Worm (Caenorhabditis elegans) whole organism, mixed stage, embryonic: ENCODE data around the gene nuo-4.
"Not testable (repeated sequence)": the region's sequence is repeated elsewhere in the genome, so short reads cannot be mapped to it uniquely, and the experiment has no call there.

Source experiments
- M03D4.4 ChIP-seq: sonication (generic microtip); optimal IDR thresholded peaks from 2 replicates; lab custom pipeline; 2017; ENCODE audit warnings: mild to moderate bottlenecking, missing genetic modification characterization, missing compliant biosample characterization
- bed-3 ChIP-seq: fragments of 200-800 bp; sonication (Bioruptor generic); optimal IDR thresholded peaks from 3 replicates; lab custom pipeline; 2018; ENCODE audit warnings: mild to moderate bottlenecking, missing genetic modification characterization, moderate library complexity, missing compliant biosample characterization
- blmp-1 ChIP-seq: fragments of 150-350 bp; optimal IDR thresholded peaks from 2 replicates; lab custom pipeline; 2014; ENCODE audit warnings: missing biosample characterization, missing genetic modification characterization
- ceh-39 ChIP-seq: fragments of 150-350 bp; optimal IDR thresholded peaks from 2 replicates; lab custom pipeline; 2014; ENCODE audit warnings: missing biosample characterization, missing genetic modification characterization
- ceh-43 ChIP-seq: fragments of 200-800 bp; sonication (Bioruptor generic); optimal IDR thresholded peaks from 2 replicates; lab custom pipeline; 2018; ENCODE audit warnings: mild to moderate bottlenecking, missing genetic modification characterization, moderate library complexity, missing compliant biosample characterization
- ces-1 ChIP-seq: fragments of 150-350 bp; optimal IDR thresholded peaks from 2 replicates; lab custom pipeline; 2014; ENCODE audit warnings: missing biosample characterization, missing genetic modification reagents, missing genetic modification characterization
- cnd-1 ChIP-seq: fragments of 200-800 bp; sonication (Bioruptor generic); optimal IDR thresholded peaks from 2 replicates; lab custom pipeline; 2018; ENCODE audit warnings: mild to moderate bottlenecking, missing genetic modification characterization, missing compliant biosample characterization
- drap-1 ChIP-seq: fragments of 200-800 bp; sonication (Bioruptor generic); optimal IDR thresholded peaks from 3 replicates; lab custom pipeline; 2018; ENCODE audit warnings: mild to moderate bottlenecking, missing genetic modification characterization, missing compliant biosample characterization
- elt-1 ChIP-seq: sonication (generic microtip); optimal IDR thresholded peaks from 2 replicates; lab custom pipeline; 2017; ENCODE audit warnings: missing genetic modification characterization, mild to moderate bottlenecking, missing compliant biosample characterization, antibody characterized with exemption, moderate library complexity, borderline replicate concordance; ENCODE audit not compliant: insufficient read depth
- elt-3 ChIP-seq: fragments of 150-350 bp; optimal IDR thresholded peaks from 2 replicates; lab custom pipeline; 2014; ENCODE audit warnings: missing biosample characterization, missing genetic modification characterization
- flh-1 ChIP-seq: fragments of 200-800 bp; sonication (Bioruptor generic); optimal IDR thresholded peaks from 2 replicates; lab custom pipeline; 2018; ENCODE audit warnings: mild to moderate bottlenecking, missing genetic modification characterization, moderate library complexity, missing compliant biosample characterization
- ham-2 ChIP-seq: fragments of 200-800 bp; sonication (Bioruptor generic); optimal IDR thresholded peaks from 2 replicates; lab custom pipeline; 2018; ENCODE audit warnings: mild to moderate bottlenecking, missing genetic modification characterization, missing compliant biosample characterization
- lin-13 ChIP-seq: fragments of 150-350 bp; optimal IDR thresholded peaks from 2 replicates; lab custom pipeline; 2014; ENCODE audit warnings: missing biosample characterization, missing genetic modification characterization
- lin-32 ChIP-seq: fragments of 200-800 bp; sonication (Bioruptor generic); optimal IDR thresholded peaks from 2 replicates; lab custom pipeline; 2018; ENCODE audit warnings: mild to moderate bottlenecking, missing genetic modification characterization, missing compliant biosample characterization
- lsy-2 ChIP-seq: fragments of 150-350 bp; optimal IDR thresholded peaks from 2 replicates; lab custom pipeline; 2014; ENCODE audit warnings: missing biosample characterization, missing genetic modification characterization
- mep-1 ChIP-seq: fragments of 150-350 bp; optimal IDR thresholded peaks from 2 replicates; lab custom pipeline; 2017; ENCODE audit warnings: missing biosample characterization, missing genetic modification reagents, missing genetic modification characterization, inconsistent platforms
- mls-2 ChIP-seq: sonication (generic microtip); optimal IDR thresholded peaks from 2 replicates; lab custom pipeline; 2016; ENCODE audit warnings: mild to moderate bottlenecking, missing genetic modification characterization, moderate library complexity, missing compliant biosample characterization
- nhr-12 ChIP-seq: fragments of 150-350 bp; optimal IDR thresholded peaks from 2 replicates; lab custom pipeline; 2014; ENCODE audit warnings: missing biosample characterization, missing genetic modification characterization
- nhr-2 ChIP-seq: fragments of 150-350 bp; optimal IDR thresholded peaks from 2 replicates; lab custom pipeline; 2014; ENCODE audit warnings: missing biosample characterization, missing genetic modification characterization
- nhr-237 ChIP-seq: fragments of 150-350 bp; optimal IDR thresholded peaks from 2 replicates; lab custom pipeline; 2014; ENCODE audit warnings: missing biosample characterization, missing genetic modification characterization
- nhr-28 ChIP-seq: fragments of 150-350 bp; optimal IDR thresholded peaks from 2 replicates; lab custom pipeline; 2014; ENCODE audit warnings: missing biosample characterization, missing genetic modification characterization
- nhr-76 ChIP-seq: sonication (generic microtip); optimal IDR thresholded peaks from 2 replicates; lab custom pipeline; 2017; ENCODE audit warnings: missing biosample characterization, missing genetic modification characterization
- pha-4 ChIP-seq: fragments of 150-350 bp; optimal IDR thresholded peaks from 2 replicates; lab custom pipeline; 2018; ENCODE audit warnings: missing biosample characterization, missing genetic modification reagents, missing genetic modification characterization
- sem-2 ChIP-seq: fragments of 200-800 bp; sonication (Bioruptor generic); optimal IDR thresholded peaks from 2 replicates; lab custom pipeline; 2018; ENCODE audit warnings: mild to moderate bottlenecking, missing genetic modification characterization, missing compliant biosample characterization
- snpc-4 ChIP-seq: fragments of 150-350 bp; optimal IDR thresholded peaks from 2 replicates; lab custom pipeline; 2014; ENCODE audit warnings: missing biosample characterization, missing genetic modification characterization
- sptf-1 ChIP-seq: sonication (generic microtip); optimal IDR thresholded peaks from 2 replicates; lab custom pipeline; 2017; ENCODE audit warnings: mild to moderate bottlenecking, missing genetic modification characterization, moderate library complexity, missing compliant biosample characterization
- tbx-8 ChIP-seq: fragments of 200-800 bp; sonication (Bioruptor generic); optimal IDR thresholded peaks from 2 replicates; lab custom pipeline; 2018; ENCODE audit warnings: mild to moderate bottlenecking, missing genetic modification characterization, moderate library complexity, missing compliant biosample characterization
- unc-120 ChIP-seq: sonication (generic microtip); optimal IDR thresholded peaks from 2 replicates; lab custom pipeline; 2017; ENCODE audit warnings: missing genetic modification characterization, missing compliant biosample characterization; ENCODE audit not compliant: poor library complexity, severe bottlenecking
- unc-39 ChIP-seq: fragments of 150-350 bp; optimal IDR thresholded peaks from 2 replicates; lab custom pipeline; 2014; ENCODE audit warnings: missing biosample characterization, missing genetic modification characterization
- unc-62 ChIP-seq: fragments of 150-350 bp; optimal IDR thresholded peaks from 2 replicates; lab custom pipeline; 2014; ENCODE audit warnings: missing biosample characterization, missing genetic modification reagents, missing genetic modification characterization
- zip-8 ChIP-seq: fragments of 150-350 bp; optimal IDR thresholded peaks from 2 replicates; lab custom pipeline; 2014; ENCODE audit warnings: missing biosample characterization, missing genetic modification characterization
- ztf-11 ChIP-seq: fragments of 150-350 bp; optimal IDR thresholded peaks from 2 replicates; lab custom pipeline; 2014; ENCODE audit warnings: missing biosample characterization, missing genetic modification characterization

Gene nuo-4

ce11 chrIII:7136015-7136414 is 22.6 kb downstream of the nuo-4 start, which contains the start of gene B0280.17:
TSS of gene B0280.17 (minus strand) at chrIII:7136115.
- no peak for TF ChIP-seq M03D4.4
- no peak for TF ChIP-seq lin-32
- TF ChIP-seq nhr-76 (tag; lab: Kevin White, UChicago): no peak
- TF ChIP-seq nhr-12 (tag; lab: Kevin White, UChicago): no peak
- TF ChIP-seq bed-3 (GFP tag; lab: Kevin White, UChicago): no peak
- TF ChIP-seq elt-1: no peak
- no peak for TF ChIP-seq elt-3
- no peak for TF ChIP-seq flh-1 (GFP tag; lab: Kevin White, UChicago)
- TF ChIP-seq nhr-2 (tag; lab: Kevin White, UChicago): no peak
- no peak for TF ChIP-seq ham-2 (GFP tag; lab: Kevin White, UChicago)
- TF ChIP-seq unc-39: no peak
- no peak for TF ChIP-seq ceh-39 (tag; lab: Kevin White, UChicago)
- TF ChIP-seq lin-13 (tag; lab: Kevin White, UChicago): no peak
- no peak for TF ChIP-seq nhr-237 (tag; lab: Kevin White, UChicago)
- TF ChIP-seq ztf-11 (tag; lab: Kevin White, UChicago): no peak
- TF ChIP-seq pha-4 (tag; lab: Kevin White, UChicago): no peak
- no peak for TF ChIP-seq blmp-1 (tag; lab: Kevin White, UChicago)
- TF ChIP-seq unc-62 (GFP tag; lab: Kevin White, UChicago): no peak
- no peak for TF ChIP-seq snpc-4 (tag; lab: Kevin White, UChicago)

- no peak for TF ChIP-seq ztf-11 (tag; lab: Kevin White, UChicago)
- TF ChIP-seq ces-1: peak; percentile 27
- TF ChIP-seq, all 35 proteins: peak for 1
Measured at ce11 chrIII:7133559-7133958, 25.1 kb downstream of the nuo-4 start, which contains the start of the genes pot-1 and ggtb-1. TSS of gene pot-1 (minus strand) at chrIII:7133678. TSS of gene ggtb-1 (plus strand) at chrIII:7133766.

- not testable (repeated sequence) for TF ChIP-seq snpc-4 (tag; lab: Kevin White, UChicago); unc-120 (tag; lab: Kevin White, UChicago); mep-1
Measured at ce11 chrIII:7128601-7129000, 30.0 kb downstream of the nuo-4 start, which contains the start of gene viro-2. TSS of gene viro-2 (plus strand) at chrIII:7128901.

ce11 chrIII:7124364-7124763 is 34.2 kb downstream of the nuo-4 start, which contains the start of gene B0280.2:
TSS of gene B0280.2 (plus strand) at chrIII:7124664.
- TF ChIP-seq mls-2 (tag; lab: Kevin White, UChicago): no peak
- TF ChIP-seq pha-4 (tag; lab: Kevin White, UChicago): no peak
- no peak for TF ChIP-seq nhr-76 (tag; lab: Kevin White, UChicago)
- TF ChIP-seq zip-8 (tag; lab: Kevin White, UChicago): no peak
- TF ChIP-seq ces-1: no peak
- TF ChIP-seq tbx-8 (GFP tag; lab: Kevin White, UChicago): no peak
- TF ChIP-seq sem-2 (GFP tag; lab: Kevin White, UChicago): no peak
- TF ChIP-seq nhr-28 (tag; lab: Kevin White, UChicago): no peak
- TF ChIP-seq unc-120 (tag; lab: Kevin White, UChicago): no peak
- no peak for TF ChIP-seq lin-13 (tag; lab: Kevin White, UChicago)
- no peak for TF ChIP-seq ceh-43 (GFP tag; lab: Kevin White, UChicago)
- no peak for TF ChIP-seq snpc-4 (tag; lab: Kevin White, UChicago)
- no peak for TF ChIP-seq drap-1 (GFP tag; lab: Kevin White, UChicago)
- TF ChIP-seq ceh-39 (tag; lab: Kevin White, UChicago): no peak
- no peak for TF ChIP-seq cnd-1 (tag; lab: Kevin White, UChicago)
- TF ChIP-seq ztf-11 (tag; lab: Kevin White, UChicago): no peak
- TF ChIP-seq sptf-1: no peak

- TF ChIP-seq unc-120 (tag; lab: Kevin White, UChicago) (no peak), ces-1 (peak; percentile 47), tbx-8 (GFP tag; lab: Kevin White, UChicago) (no peak), lsy-2 (tag; lab: Kevin White, UChicago) (peak; percentile 92)
- TF ChIP-seq, all 35 proteins: peak for 2
Measured at ce11 chrIII:7122860-7123259, 35.7 kb downstream of the nuo-4 start, which contains the start of the genes B0280.9 and rpia-1. TSS of gene B0280.9 (minus strand) at chrIII:7122895. TSS of gene rpia-1 (plus strand) at chrIII:7123128.
